Worm (Caenorhabditis elegans): ENCODE data around the gene fbxa-192.
A peak's percentile ranks its signal among the peaks of the same experiment; 100 is the strongest.

DNA sequence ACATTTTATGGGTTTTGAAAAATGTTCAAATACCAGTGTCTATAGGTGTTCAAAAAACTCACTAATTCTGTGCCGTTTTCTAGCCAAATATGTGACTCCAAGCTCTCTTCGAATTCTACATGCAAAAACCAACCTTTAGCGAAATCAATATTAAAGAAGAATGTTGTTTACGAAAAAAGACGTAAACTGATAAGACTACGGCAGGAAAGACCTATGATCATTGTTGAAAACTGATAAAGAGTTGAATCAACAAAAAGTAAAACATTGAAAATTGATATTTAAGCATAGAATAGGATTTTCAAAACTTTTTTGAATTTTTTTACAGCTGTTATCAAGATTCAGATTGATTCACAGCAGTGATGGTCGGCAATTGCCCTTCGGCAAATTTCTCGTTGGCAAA, 51.5 kb downstream of the fbxa-192 start, which contains the start of gene Y6G8.2:
- TF ChIP-seq nhr-77 (tag; optimal IDR thresholded peaks at IDR 0.05) (peak; percentile 12), ZK337.2 (GFP tag; IDR thresholded peaks at IDR 0.05) (no peak), tag-97 (GFP tag; IDR thresholded peaks at IDR 0.05) (no peak), unc-130 (GFP tag; optimal IDR thresholded peaks at IDR 0.05) (no peak)
